Worm (Caenorhabditis elegans) whole organism, young adult: ENCODE results near the gene F19C7.8.

Experiments
- F33H1.4 ChIP-seq: fragments of 200-800 bp; sonication (Bioruptor generic); IDR thresholded peaks from 2 replicates; pipeline ENCODE4 v1.3.6; 2022; ENCODE audit warnings: missing genetic modification reagents, missing genetic modification characterization, missing compliant biosample characterization
- F37B4.10 ChIP-seq: fragments of 200-800 bp; sonication (Bioruptor generic); IDR thresholded peaks from 2 replicates; pipeline ENCODE4 v1.3.6; 2022; ENCODE audit warnings: missing genetic modification characterization, missing compliant biosample characterization
- F57A8.1 ChIP-seq: fragments of 200-800 bp; sonication (Bioruptor generic); optimal IDR thresholded peaks from 2 replicates; lab custom pipeline; 2018; ENCODE audit warnings: mild to moderate bottlenecking, missing genetic modification characterization, moderate library complexity, missing compliant biosample characterization
- K11D2.4 ChIP-seq: fragments of 200-800 bp; sonication (Bioruptor generic); IDR thresholded peaks from 2 replicates; pipeline ENCODE4 v1.3.6; 2022; ENCODE audit warnings: missing genetic modification reagents, missing genetic modification characterization, missing compliant biosample characterization
- aptf-2 ChIP-seq: fragments of 200-800 bp; sonication (Bioruptor generic); conservative IDR thresholded peaks from 2 replicates; pipeline ENCODE4 v1.3.6; 2022; ENCODE audit warnings: missing genetic modification reagents, missing genetic modification characterization, missing compliant biosample characterization
- attf-5 ChIP-seq: fragments of 200-800 bp; sonication (Bioruptor generic); optimal IDR thresholded peaks from 2 replicates; lab custom pipeline; 2018; ENCODE audit warnings: mild to moderate bottlenecking, missing genetic modification characterization, missing compliant biosample characterization
- cebp-2 ChIP-seq: fragments of 200-800 bp; sonication (Bioruptor generic); IDR thresholded peaks from 2 replicates; pipeline ENCODE4 v1.3.6; 2022; ENCODE audit warnings: missing genetic modification characterization, missing compliant biosample characterization
- ceh-91 ChIP-seq: fragments of 200-800 bp; sonication (Bioruptor generic); IDR thresholded peaks from 2 replicates; pipeline ENCODE4 v1.3.6; 2022; ENCODE audit warnings: missing genetic modification reagents, missing genetic modification characterization, missing compliant biosample characterization
- chd-7 ChIP-seq: sonication (generic microtip); optimal IDR thresholded peaks from 2 replicates; lab custom pipeline; 2016; ENCODE audit warnings: mild to moderate bottlenecking, missing genetic modification characterization, moderate library complexity, missing compliant biosample characterization
- efl-1 ChIP-seq: fragments of 150-350 bp; optimal IDR thresholded peaks from 2 replicates; lab custom pipeline; 2014; ENCODE audit warnings: missing biosample characterization, missing genetic modification reagents, missing genetic modification characterization
- egl-18 ChIP-seq: fragments of 200-800 bp; sonication (Bioruptor generic); IDR thresholded peaks from 2 replicates; pipeline ENCODE4 v1.3.6; 2022; ENCODE audit warnings: missing genetic modification reagents, missing genetic modification characterization, missing compliant biosample characterization
- egl-44 ChIP-seq: fragments of 200-800 bp; sonication (Bioruptor generic); IDR thresholded peaks from 2 replicates; pipeline ENCODE4 v1.3.6; 2022; ENCODE audit warnings: missing genetic modification reagents, missing genetic modification characterization, missing compliant biosample characterization
- egrh-3 ChIP-seq: fragments of 200-800 bp; sonication (Bioruptor generic); IDR thresholded peaks from 2 replicates; pipeline ENCODE4 v1.3.6; 2022; ENCODE audit warnings: missing genetic modification reagents, missing genetic modification characterization, missing compliant biosample characterization
- ets-4 ChIP-seq: fragments of 200-800 bp; sonication (Bioruptor generic); optimal IDR thresholded peaks from 2 replicates; lab custom pipeline; 2018; ENCODE audit warnings: mild to moderate bottlenecking, missing genetic modification characterization, missing compliant biosample characterization
- gei-17 ChIP-seq: fragments of 200-800 bp; sonication (Bioruptor generic); optimal IDR thresholded peaks from 2 replicates; lab custom pipeline; 2018; ENCODE audit warnings: mild to moderate bottlenecking, missing genetic modification characterization, missing compliant biosample characterization
- him-1 ChIP-seq: sonication (generic microtip); optimal IDR thresholded peaks from 2 replicates; lab custom pipeline; 2016; ENCODE audit warnings: missing genotype, missing genetic modification reagents, missing genetic modification characterization, missing compliant biosample characterization
- hlh-26 ChIP-seq: fragments of 200-800 bp; sonication (Bioruptor generic); conservative IDR thresholded peaks from 2 replicates; pipeline ENCODE4 v1.3.6; 2022; ENCODE audit warnings: missing genetic modification reagents, missing genetic modification characterization, missing compliant biosample characterization
- hrde-1 ChIP-seq: sonication (generic microtip); optimal IDR thresholded peaks from 2 replicates; lab custom pipeline; 2016; ENCODE audit warnings: missing genetic modification characterization, mild to moderate bottlenecking, missing compliant biosample characterization, moderate library complexity, missing genotype, missing genetic modification reagents, borderline replicate concordance
- lin-26 ChIP-seq: fragments of 200-800 bp; sonication (Bioruptor generic); IDR thresholded peaks from 2 replicates; pipeline ENCODE4 v1.3.6; 2022; ENCODE audit warnings: missing genetic modification reagents, missing genetic modification characterization, missing compliant biosample characterization
- lin-40 ChIP-seq: sonication (generic microtip); optimal IDR thresholded peaks from 2 replicates; lab custom pipeline; 2016; ENCODE audit warnings: missing genetic modification characterization, mild to moderate bottlenecking, missing compliant biosample characterization, missing genotype, missing genetic modification reagents
- lin-54 ChIP-seq: fragments of 200-800 bp; sonication (Bioruptor generic); optimal IDR thresholded peaks from 2 replicates; lab custom pipeline; 2018; ENCODE audit warnings: mild to moderate bottlenecking, missing genetic modification characterization, missing compliant biosample characterization
- lir-1 ChIP-seq: fragments of 200-800 bp; sonication (Bioruptor generic); conservative IDR thresholded peaks from 2 replicates; pipeline ENCODE4 v1.3.6; 2022; ENCODE audit warnings: missing genetic modification reagents, missing genetic modification characterization, missing compliant biosample characterization
- lsl-1 ChIP-seq: fragments of 200-800 bp; sonication (Bioruptor generic); optimal IDR thresholded peaks from 2 replicates; lab custom pipeline; 2018; ENCODE audit warnings: mild to moderate bottlenecking, missing genetic modification characterization, moderate library complexity, missing compliant biosample characterization
- madf-10 ChIP-seq: sonication (generic microtip); optimal IDR thresholded peaks from 2 replicates; lab custom pipeline; 2016; ENCODE audit warnings: mild to moderate bottlenecking, missing genetic modification characterization, missing compliant biosample characterization
- madf-3 ChIP-seq: fragments of 200-800 bp; sonication (Bioruptor generic); IDR thresholded peaks from 2 replicates; pipeline ENCODE4 v1.3.6; 2022; ENCODE audit warnings: missing genetic modification reagents, missing genetic modification characterization, missing compliant biosample characterization
- madf-6 ChIP-seq: fragments of 200-800 bp; sonication (Bioruptor generic); IDR thresholded peaks from 2 replicates; pipeline ENCODE4 v1.3.6; 2022; ENCODE audit warnings: missing genetic modification reagents, missing genetic modification characterization, missing compliant biosample characterization
- madf-8 ChIP-seq: fragments of 200-800 bp; sonication (Bioruptor generic); conservative IDR thresholded peaks from 2 replicates; pipeline ENCODE4 v1.3.6; 2022; ENCODE audit warnings: missing genetic modification reagents, missing genetic modification characterization, missing compliant biosample characterization
- nfyb-1 ChIP-seq: fragments of 200-800 bp; sonication (Bioruptor generic); IDR thresholded peaks from 2 replicates; pipeline ENCODE4 v1.3.6; 2022; ENCODE audit warnings: missing genetic modification reagents, missing genetic modification characterization, missing compliant biosample characterization
- nhr-179 ChIP-seq: sonication (generic microtip); optimal IDR thresholded peaks from 2 replicates; lab custom pipeline; 2016; ENCODE audit warnings: mild to moderate bottlenecking, missing genetic modification characterization, missing compliant biosample characterization
- nhr-90 ChIP-seq: sonication (generic microtip); optimal IDR thresholded peaks from 2 replicates; lab custom pipeline; 2016; ENCODE audit warnings: missing genotype, mild to moderate bottlenecking, missing genetic modification characterization, missing compliant biosample characterization
- rec-8 ChIP-seq, 2 experiments: sonication (generic microtip); optimal IDR thresholded peaks; 2 replicates each; lab custom pipeline; 2016; ENCODE audit warnings: mild to moderate bottlenecking in 2 of 2, missing genetic modification characterization in 2 of 2, missing genetic modification reagents in 2 of 2, missing genotype in 2 of 2, missing biosample characterization in 1 of 2, missing compliant biosample characterization in 1 of 2, moderate library complexity in 1 of 2
- sdz-38 ChIP-seq: sonication (generic microtip); optimal IDR thresholded peaks from 2 replicates; lab custom pipeline; 2016; ENCODE audit warnings: missing genotype, missing genetic modification characterization, missing compliant biosample characterization
- sea-2 ChIP-seq: fragments of 200-800 bp; sonication (Bioruptor generic); IDR thresholded peaks from 2 replicates; pipeline ENCODE4 v1.3.6; 2022; ENCODE audit warnings: missing genetic modification characterization, missing compliant biosample characterization
- snpc-1.1 ChIP-seq: sonication (generic microtip); optimal IDR thresholded peaks from 2 replicates; lab custom pipeline; 2017; ENCODE audit warnings: missing genetic modification characterization, mild to moderate bottlenecking, missing compliant biosample characterization, antibody characterized with exemption, moderate library complexity, missing genotype, missing genetic modification reagents; ENCODE audit not compliant: insufficient read depth
- snpc-4 ChIP-seq, 5 experiments: fragments of 150-350 bp in 1 of 5; sonication (generic microtip) in 4 of 5; optimal IDR thresholded peaks; 2 replicates each; lab custom pipeline; 2014 to 2018; ENCODE audit warnings: missing genetic modification characterization in 5 of 5, missing biosample characterization in 3 of 5, antibody characterized with exemption in 2 of 5, mild to moderate bottlenecking in 2 of 5, missing compliant biosample characterization in 2 of 5, missing genotype in 2 of 5, moderate library complexity in 2 of 5, missing genetic modification reagents in 1 of 5
- tbx-9 ChIP-seq: sonication (generic microtip); optimal IDR thresholded peaks from 2 replicates; lab custom pipeline; 2016; ENCODE audit warnings: borderline replicate concordance, missing genetic modification characterization, inconsistent platforms, missing compliant biosample characterization
- xnd-1 ChIP-seq: sonication (generic microtip); optimal IDR thresholded peaks from 2 replicates; lab custom pipeline; 2016; ENCODE audit warnings: missing genotype, missing genetic modification reagents, missing genetic modification characterization, missing compliant biosample characterization
- ztf-22 ChIP-seq: fragments of 200-800 bp; sonication (Bioruptor generic); optimal IDR thresholded peaks from 2 replicates; lab custom pipeline; 2018; ENCODE audit warnings: mild to moderate bottlenecking, missing genetic modification characterization, moderate library complexity, missing compliant biosample characterization
- ztf-25 ChIP-seq: fragments of 200-800 bp; sonication (Bioruptor generic); IDR thresholded peaks from 2 replicates; pipeline ENCODE4 v1.3.6; 2022; ENCODE audit warnings: missing genetic modification reagents, missing genetic modification characterization, missing compliant biosample characterization
- ztf-6 ChIP-seq: fragments of 200-800 bp; sonication (Bioruptor generic); IDR thresholded peaks from 2 replicates; pipeline ENCODE4 v1.3.6; 2022; ENCODE audit warnings: missing genetic modification reagents, missing genetic modification characterization, missing compliant biosample characterization

Gene F19C7.8

ce11 chrIV:4585991-4586390, 51.9 kb downstream of the F19C7.8 start:
- TF ChIP-seq madf-10 (tag; lab: Kevin White, UChicago) = no peak
- no peak for TF ChIP-seq hrde-1 (tag; lab: Kevin White, UChicago)
- TF ChIP-seq egl-44 (GFP tag; lab: Robert Waterston, UW) = no peak
- TF ChIP-seq madf-3 = no peak
- no peak for TF ChIP-seq snpc-4 (GFP tag; optimal IDR thresholded peaks at IDR 0.05; lab: Kevin White, UChicago)
- no peak for TF ChIP-seq snpc-4 (tag; optimal IDR thresholded peaks at IDR 0.05; lab: Kevin White, UChicago)
- no peak for TF ChIP-seq nhr-90 (tag; lab: Kevin White, UChicago)
- no peak for TF ChIP-seq nfyb-1
- no peak for TF ChIP-seq chd-7 (tag; lab: Kevin White, UChicago)
- no peak for TF ChIP-seq ztf-25 (GFP tag; lab: Robert Waterston, UW)
- TF ChIP-seq tbx-9 = no peak
- no peak for TF ChIP-seq K11D2.4 (GFP tag; lab: Robert Waterston, UW)
- TF ChIP-seq ztf-6 (GFP tag; lab: Robert Waterston, UW) = no peak
- TF ChIP-seq xnd-1 (tag; lab: Kevin White, UChicago) = no peak
- no peak for TF ChIP-seq egrh-3 (GFP tag; lab: Robert Waterston, UW)

- TF ChIP-seq lsl-1 = no peak
- TF ChIP-seq ets-4 (GFP tag; lab: Kevin White, UChicago) = no peak
- TF ChIP-seq F37B4.10 (GFP tag; lab: Robert Waterston, UW) = no peak
- TF ChIP-seq lin-54 (GFP tag; lab: Kevin White, UChicago) = no peak
- TF ChIP-seq nhr-179 = no peak
- no peak for TF ChIP-seq snpc-1.1 (tag; lab: Kevin White, UChicago)
- no peak for TF ChIP-seq madf-6 (GFP tag; lab: Robert Waterston, UW)
- no peak for TF ChIP-seq ztf-22 (GFP tag; lab: Kevin White, UChicago)
- TF ChIP-seq F33H1.4 (GFP tag; lab: Robert Waterston, UW) = no peak
- TF ChIP-seq attf-5 (GFP tag; lab: Kevin White, UChicago) = no peak
- TF ChIP-seq lin-26 (GFP tag; lab: Robert Waterston, UW) = no peak
- TF ChIP-seq aptf-2 (GFP tag; lab: Robert Waterston, UW) = no peak
- TF ChIP-seq ceh-91 (GFP tag; lab: Robert Waterston, UW) = no peak
- no peak for TF ChIP-seq lir-1 (GFP tag; lab: Robert Waterston, UW)
- no peak for TF ChIP-seq egl-18
- no peak for TF ChIP-seq sea-2 (GFP tag; lab: Robert Waterston, UW)
- no peak for TF ChIP-seq ztf-25 (GFP tag; lab: Robert Waterston, UW)
- TF ChIP-seq nhr-90 (tag; lab: Kevin White, UChicago) = no peak
- no peak for TF ChIP-seq cebp-2 (GFP tag; lab: Robert Waterston, UW)
- TF ChIP-seq rec-8 (tag; optimal IDR thresholded peaks at IDR 0.05; lab: Kevin White, UChicago) = no peak
- TF ChIP-seq, all 124 proteins: peak for 0
Observed at ce11 chrIV:4579472-4579871, 58.4 kb downstream of the F19C7.8 start.

ce11 chrIV:4576847-4577246, 61.0 kb downstream of the F19C7.8 start:
- TF ChIP-seq lin-40 (tag; lab: Kevin White, UChicago) (no peak), sdz-38 (tag; lab: Kevin White, UChicago) (no peak), F57A8.1 (GFP tag; lab: Kevin White, UChicago) (no peak), hlh-26 (GFP tag; lab: Robert Waterston, UW) (no peak), efl-1 (no peak), ztf-22 (GFP tag; lab: Kevin White, UChicago) (no peak), madf-8 (no peak), egl-18 (no peak), hrde-1 (tag; lab: Kevin White, UChicago) (no peak), him-1 (tag; lab: Kevin White, UChicago) (no peak), gei-17 (GFP tag; lab: Kevin White, UChicago) (no peak)
